Worm (Caenorhabditis elegans): Measurements from ENCODE around the gene ule-4.

ce11 chrIV:13645823-13646222 is 1.6 kb downstream of the ule-4 start, which contains the start of gene srz-29:
- TF ChIP-seq ceh-82 (tag; optimal IDR thresholded peaks at IDR 0.05) (no peak), snpc-4 (tag; optimal IDR thresholded peaks at IDR 0.05) (no peak), ama-1 (optimal IDR thresholded peaks at IDR 0.05) (no peak)
